Fruit fly (Drosophila melanogaster): ENCODE results near the gene cbt.

cbt gene

DNA sequence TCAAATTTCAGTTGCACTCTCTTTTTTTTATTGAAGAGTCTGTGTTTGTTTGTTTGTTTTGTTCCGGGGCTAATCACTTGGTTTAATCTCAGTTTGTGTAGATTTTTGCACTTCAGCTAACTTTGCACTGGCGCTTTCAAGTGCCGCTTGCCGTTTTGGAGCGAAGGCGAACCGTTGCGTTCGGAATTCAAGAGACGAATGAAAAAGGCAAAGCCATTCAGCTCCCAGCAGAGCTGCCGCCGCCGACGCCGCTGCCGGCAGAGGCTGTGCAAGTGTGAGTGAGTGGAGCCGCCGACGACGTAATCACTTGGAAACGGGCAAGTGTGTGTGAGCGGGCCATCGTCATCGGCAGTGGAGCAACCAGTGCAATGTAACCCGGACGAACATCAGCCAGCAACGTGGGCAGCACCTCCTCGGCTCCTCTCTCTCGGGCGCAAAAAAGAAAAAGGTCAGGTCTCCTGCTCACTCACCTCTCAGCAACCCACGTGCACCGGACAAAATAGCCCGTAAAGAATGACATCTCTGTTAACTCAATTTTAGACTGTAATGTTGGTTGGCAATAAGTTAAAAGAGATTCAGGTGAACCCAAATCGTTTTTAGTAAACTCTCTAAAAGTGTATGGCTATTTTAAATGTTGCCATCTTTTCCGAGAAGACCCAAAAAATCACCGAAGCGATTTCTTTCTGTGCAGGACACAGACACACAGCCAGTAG lies at the start of gene cbt:
TSS of gene cbt (minus strand) at position 206 of the 713 bp plus-strand sequence.
- TF ChIP-seq EcR (GFP tag; optimal IDR thresholded peaks at IDR 0.05) (peak in 1 of 2 experiments; percentile 61), Dll (optimal IDR thresholded peaks at IDR 0.05) (peak; percentile 2), CG8478 (optimal IDR thresholded peaks at IDR 0.05) (no peak)

DNA sequence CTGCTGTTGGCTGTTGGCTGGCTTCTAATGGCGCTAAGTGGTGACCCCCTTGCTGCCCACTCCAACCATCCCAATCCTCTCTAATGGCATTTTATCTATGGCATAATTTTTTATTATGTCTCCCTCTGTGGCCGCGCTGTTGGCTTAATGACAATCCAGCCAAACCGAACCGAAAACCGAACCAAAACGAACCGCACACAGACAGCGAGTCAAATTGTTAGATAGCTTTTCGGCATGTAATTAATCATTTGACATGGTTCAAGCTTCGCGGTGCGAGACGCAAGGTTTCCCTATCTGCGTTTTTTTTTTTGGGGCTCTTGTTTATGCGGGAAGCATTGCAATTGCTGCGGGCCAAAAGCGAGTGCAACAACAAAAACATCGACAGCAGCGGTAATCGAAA lies 48.2 kb upstream of the cbt start:
- no peak for TF ChIP-seq CG8478 (optimal IDR thresholded peaks at IDR 0.05)
- TF ChIP-seq psq (optimal IDR thresholded peaks at IDR 0.05): no peak
- no peak for TF ChIP-seq pan (optimal IDR thresholded peaks at IDR 0.05)
- TF ChIP-seq usp (GFP tag; optimal IDR thresholded peaks at IDR 0.05): no peak
- TF ChIP-seq EcR (GFP tag; optimal IDR thresholded peaks at IDR 0.05): no peak
- TF ChIP-seq Dll (optimal IDR thresholded peaks at IDR 0.05): no peak

DNA sequence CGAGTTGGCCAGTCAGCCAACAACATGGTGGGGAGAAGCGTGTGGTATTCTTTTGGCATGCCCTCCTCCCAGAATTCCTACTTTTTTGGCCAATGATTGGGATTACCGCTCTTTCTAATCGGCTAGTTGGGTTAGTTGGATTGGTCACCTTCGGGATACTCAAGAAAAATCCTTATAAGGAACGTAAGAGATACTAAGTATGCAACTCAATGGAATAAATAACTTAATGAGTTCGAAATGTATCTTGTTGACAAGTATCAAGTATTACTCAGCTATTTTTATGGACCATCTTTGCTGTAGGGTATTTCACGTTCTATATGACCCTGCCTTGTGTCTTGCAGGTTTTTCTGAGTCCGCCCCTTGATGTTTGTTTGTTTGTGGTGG lies 47.4 kb upstream of the cbt start:
- TF ChIP-seq EcR (GFP tag; optimal IDR thresholded peaks at IDR 0.05): no peak
- TF ChIP-seq pan (optimal IDR thresholded peaks at IDR 0.05): no peak
- TF ChIP-seq usp (GFP tag; optimal IDR thresholded peaks at IDR 0.05): no peak
- TF ChIP-seq Dll (optimal IDR thresholded peaks at IDR 0.05): no peak
- no peak for TF ChIP-seq CG8478 (optimal IDR thresholded peaks at IDR 0.05)
- no peak for TF ChIP-seq psq (optimal IDR thresholded peaks at IDR 0.05)

DNA sequence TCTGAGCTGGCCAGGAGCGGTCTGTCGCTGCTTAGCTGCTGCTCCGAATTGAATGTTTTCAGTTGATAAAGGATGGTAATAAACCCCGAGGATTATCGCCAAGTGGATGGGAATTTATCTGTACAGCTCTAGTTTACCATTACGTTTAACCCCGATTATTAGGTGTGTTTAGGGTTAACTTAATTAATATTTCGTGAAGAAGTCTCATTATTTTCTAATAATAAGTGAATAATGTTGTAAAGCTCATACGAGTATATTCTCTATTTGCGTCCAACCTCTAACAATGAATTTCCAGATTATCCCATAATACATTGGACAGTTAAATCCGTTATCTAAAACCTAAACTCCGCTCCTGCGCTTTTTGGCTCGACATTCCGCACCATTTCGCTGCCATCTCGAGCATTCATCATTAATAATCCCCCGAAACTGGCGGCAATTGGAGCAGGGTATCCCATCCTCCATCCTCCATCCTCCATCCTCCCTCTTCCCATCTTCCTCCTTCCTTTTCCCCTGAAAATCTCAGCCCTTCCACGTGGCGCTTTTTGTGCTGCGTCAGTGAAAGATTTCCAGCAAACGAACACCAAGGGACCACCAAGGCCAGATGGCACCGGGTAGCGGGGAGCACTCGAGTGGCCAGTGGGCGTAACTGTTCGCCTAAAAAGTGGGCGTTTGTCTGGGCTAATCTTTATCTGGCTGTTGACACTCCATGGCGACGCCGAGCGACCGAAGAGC lies 46.9 kb upstream of the cbt start:
- no peak for TF ChIP-seq Dll (optimal IDR thresholded peaks at IDR 0.05)
- no peak for TF ChIP-seq psq (optimal IDR thresholded peaks at IDR 0.05)
- no peak for TF ChIP-seq CG8478 (optimal IDR thresholded peaks at IDR 0.05)
- no peak for TF ChIP-seq pan (optimal IDR thresholded peaks at IDR 0.05)
- no peak for TF ChIP-seq EcR (GFP tag; optimal IDR thresholded peaks at IDR 0.05)
- no peak for TF ChIP-seq usp (GFP tag; optimal IDR thresholded peaks at IDR 0.05)

DNA sequence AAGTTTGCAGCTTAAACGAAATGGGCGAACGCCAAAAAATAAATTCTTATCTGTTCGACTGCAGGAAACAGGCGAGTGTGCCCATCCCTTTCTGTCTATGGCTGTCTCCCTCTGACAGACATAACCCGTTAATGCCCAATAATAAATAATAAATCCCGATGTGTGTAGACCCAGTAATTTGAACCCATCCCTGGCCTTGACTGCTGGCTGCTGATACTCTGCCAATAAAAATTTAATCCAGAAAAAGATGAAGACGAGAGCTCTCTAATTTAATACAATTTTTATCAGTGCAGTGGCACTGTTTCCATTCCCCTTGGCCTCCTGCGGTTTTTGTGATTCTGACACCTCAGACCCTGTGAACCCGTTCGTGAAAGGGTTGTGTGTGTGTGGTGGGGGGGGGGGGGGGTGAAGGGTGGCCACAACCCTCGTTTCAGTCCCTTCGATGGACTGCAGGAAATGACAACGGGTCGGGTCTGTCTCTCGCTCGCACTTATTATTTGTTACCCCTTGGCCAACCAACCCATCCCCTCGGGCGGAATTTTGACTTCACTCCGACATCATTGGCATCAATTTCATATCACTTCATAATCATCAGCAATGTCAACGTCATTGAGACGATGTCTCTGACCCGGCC lies 46.2 kb upstream of the cbt start:
- TF ChIP-seq EcR (GFP tag; optimal IDR thresholded peaks at IDR 0.05) (no peak), psq (optimal IDR thresholded peaks at IDR 0.05) (no peak), CG8478 (optimal IDR thresholded peaks at IDR 0.05) (no peak), usp (GFP tag; optimal IDR thresholded peaks at IDR 0.05) (no peak), pan (optimal IDR thresholded peaks at IDR 0.05) (no peak), Dll (optimal IDR thresholded peaks at IDR 0.05) (no peak)

DNA sequence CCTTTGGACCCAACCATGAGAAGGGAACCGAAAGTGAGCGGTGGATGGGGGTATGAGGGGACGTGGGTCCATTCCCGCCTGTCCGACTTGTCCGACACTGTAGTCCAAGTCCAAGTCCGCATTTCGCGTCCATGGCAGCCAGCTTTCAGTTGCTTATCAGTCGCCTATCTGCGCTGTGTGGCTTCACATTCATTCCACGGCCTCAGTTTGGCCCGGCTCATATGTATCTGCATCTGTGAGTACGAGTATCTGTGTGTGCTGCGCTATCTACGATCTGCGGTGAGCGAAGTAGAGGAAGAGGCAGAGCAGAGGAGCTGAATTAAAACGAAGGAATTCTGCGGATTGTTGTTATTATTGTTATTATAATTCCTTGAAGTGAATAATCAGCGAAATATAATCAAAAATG lies 45.0 kb upstream of the cbt start:
- TF ChIP-seq psq (optimal IDR thresholded peaks at IDR 0.05): no peak
- no peak for TF ChIP-seq Dll (optimal IDR thresholded peaks at IDR 0.05)
- no peak for TF ChIP-seq usp (GFP tag; optimal IDR thresholded peaks at IDR 0.05)
- no peak for TF ChIP-seq EcR (GFP tag; optimal IDR thresholded peaks at IDR 0.05)
- no peak for TF ChIP-seq pan (optimal IDR thresholded peaks at IDR 0.05)
- TF ChIP-seq CG8478 (optimal IDR thresholded peaks at IDR 0.05): no peak

DNA sequence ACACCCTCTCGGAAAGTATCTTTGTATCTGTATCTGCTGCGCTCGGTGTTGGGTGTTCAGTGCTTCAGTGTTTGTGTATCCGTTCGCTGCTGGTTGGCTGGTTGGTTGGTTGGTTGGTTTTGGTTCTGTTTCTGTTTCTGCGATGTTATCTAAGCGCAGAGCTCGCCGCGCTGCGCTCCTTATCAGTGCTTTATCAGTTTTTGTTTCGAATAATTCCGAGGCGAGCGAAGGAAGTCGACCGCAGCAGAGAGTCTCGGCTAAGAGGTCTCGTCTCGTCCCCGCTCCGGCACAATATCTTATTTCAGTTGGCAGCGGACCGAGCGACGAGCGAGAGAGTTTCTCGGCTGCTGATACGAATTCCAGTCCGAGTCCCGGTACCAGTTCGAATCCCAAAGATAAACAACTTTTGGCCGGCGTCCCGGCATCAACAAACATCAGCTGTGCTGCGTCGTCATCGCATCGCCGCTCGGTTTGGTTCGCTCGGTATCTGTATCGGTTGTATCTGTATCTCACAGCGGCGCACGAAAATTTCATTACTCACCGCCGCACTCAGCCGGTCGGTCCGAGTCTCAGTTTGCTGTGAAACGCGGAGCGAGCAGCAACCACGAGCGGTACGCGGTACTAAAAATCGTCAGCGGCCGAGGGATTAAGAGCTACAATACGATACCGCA lies 43.8 kb upstream of the cbt start:
- no peak for TF ChIP-seq usp (GFP tag; optimal IDR thresholded peaks at IDR 0.05)
- TF ChIP-seq EcR (GFP tag; optimal IDR thresholded peaks at IDR 0.05): no peak
- no peak for TF ChIP-seq Dll (optimal IDR thresholded peaks at IDR 0.05)
- no peak for TF ChIP-seq CG8478 (optimal IDR thresholded peaks at IDR 0.05)
- TF ChIP-seq psq (optimal IDR thresholded peaks at IDR 0.05): no peak
- no peak for TF ChIP-seq pan (optimal IDR thresholded peaks at IDR 0.05)

DNA sequence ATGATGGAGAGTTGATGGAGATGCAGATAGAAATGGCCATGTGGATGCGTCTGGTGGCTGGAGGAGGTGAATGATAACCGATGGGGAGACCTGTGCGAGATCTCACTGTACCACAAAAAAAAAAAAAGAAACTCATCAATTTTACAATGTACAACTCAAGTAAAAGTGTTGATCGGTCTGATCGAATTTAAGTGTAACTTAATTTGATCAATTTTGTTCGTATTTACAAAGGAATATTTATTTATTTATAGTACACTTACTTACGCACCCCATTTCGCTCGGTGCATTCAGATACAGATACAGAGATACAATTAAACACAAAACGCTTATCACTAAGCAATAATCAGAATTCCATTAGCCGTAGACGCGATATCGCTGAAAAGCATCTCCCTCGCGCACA lies 43.3 kb upstream of the cbt start:
- no peak for TF ChIP-seq EcR (GFP tag; optimal IDR thresholded peaks at IDR 0.05)
- no peak for TF ChIP-seq pan (optimal IDR thresholded peaks at IDR 0.05)
- TF ChIP-seq CG8478 (optimal IDR thresholded peaks at IDR 0.05): no peak
- TF ChIP-seq usp (GFP tag; optimal IDR thresholded peaks at IDR 0.05): no peak
- no peak for TF ChIP-seq psq (optimal IDR thresholded peaks at IDR 0.05)
- no peak for TF ChIP-seq Dll (optimal IDR thresholded peaks at IDR 0.05)

DNA sequence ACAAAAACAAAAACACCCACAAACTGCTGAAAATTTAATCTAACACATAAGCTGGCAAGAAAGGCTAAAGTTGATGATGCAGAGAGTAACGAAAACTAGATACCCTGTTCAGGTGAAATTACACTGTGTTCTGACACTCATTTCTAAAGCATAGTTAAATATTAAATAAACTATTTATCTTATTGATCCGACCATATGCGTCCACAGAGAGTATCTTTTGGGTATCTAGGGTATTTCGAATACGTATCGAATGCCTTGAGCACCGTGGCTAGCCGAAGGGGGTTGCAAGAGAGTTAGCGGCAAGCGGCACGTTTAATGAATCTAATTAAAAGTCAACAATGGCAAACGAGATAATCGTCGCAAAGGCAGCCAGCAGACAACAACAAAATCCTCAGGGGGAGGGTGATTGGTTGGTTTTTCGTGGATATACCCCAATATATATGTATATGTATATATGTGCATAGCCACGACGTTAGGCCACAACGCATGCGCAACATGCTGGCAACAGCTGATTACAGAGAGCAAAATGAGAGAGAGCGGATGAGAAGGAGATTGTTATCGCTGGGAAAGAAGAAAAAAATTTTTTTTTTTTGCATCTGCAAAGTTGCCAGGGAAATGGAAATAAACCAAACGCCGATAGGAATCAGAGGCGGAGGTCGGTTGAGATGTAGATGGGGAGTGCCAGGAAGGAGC lies 42.6 kb upstream of the cbt start:
- TF ChIP-seq usp (GFP tag; optimal IDR thresholded peaks at IDR 0.05) (no peak), Dll (optimal IDR thresholded peaks at IDR 0.05) (no peak), CG8478 (optimal IDR thresholded peaks at IDR 0.05) (no peak), pan (optimal IDR thresholded peaks at IDR 0.05) (no peak), EcR (GFP tag; optimal IDR thresholded peaks at IDR 0.05) (no peak), psq (optimal IDR thresholded peaks at IDR 0.05) (no peak)

DNA sequence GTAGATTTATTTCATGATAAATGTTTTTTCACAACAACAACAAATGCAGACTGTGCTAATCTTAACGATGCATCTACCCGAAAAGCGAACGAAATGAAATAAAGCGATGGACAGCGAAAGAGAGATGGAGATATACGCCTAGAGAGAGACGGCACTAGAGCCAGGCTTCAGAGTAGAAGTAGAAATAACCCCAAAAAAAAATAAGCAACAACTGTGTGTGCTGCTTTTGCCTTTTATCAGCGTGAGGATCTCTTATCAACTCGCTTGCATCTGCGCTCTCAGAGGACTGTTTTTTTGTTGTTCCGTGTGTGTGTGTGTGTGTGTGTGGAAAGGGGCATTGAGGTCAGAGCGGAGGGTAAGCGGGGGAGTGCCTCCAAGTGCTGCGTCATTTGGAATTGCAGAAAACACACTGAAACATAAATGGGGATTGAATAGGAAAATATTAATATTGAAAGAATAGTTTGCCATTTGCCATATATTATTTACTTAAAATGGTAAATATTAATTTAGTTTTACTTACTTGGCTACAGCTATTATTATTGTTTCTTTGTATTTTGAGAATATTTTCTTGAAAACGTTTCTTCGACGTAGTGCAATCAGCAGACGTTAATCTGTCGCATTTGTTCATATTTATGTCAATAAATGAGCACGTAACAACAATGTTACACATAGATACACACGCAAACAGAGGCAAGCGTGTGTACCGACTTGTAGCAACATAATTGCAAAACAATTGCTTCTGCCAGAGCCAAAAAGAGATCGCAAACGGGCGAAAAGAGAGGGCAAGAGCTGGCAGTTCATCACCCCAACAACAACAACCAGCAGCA lies 41.7 kb upstream of the cbt start:
- no peak for TF ChIP-seq Dll (optimal IDR thresholded peaks at IDR 0.05)
- TF ChIP-seq EcR (GFP tag; optimal IDR thresholded peaks at IDR 0.05): no peak
- TF ChIP-seq psq (optimal IDR thresholded peaks at IDR 0.05): no peak
- TF ChIP-seq usp (GFP tag; optimal IDR thresholded peaks at IDR 0.05): no peak
- no peak for TF ChIP-seq CG8478 (optimal IDR thresholded peaks at IDR 0.05)
- no peak for TF ChIP-seq pan (optimal IDR thresholded peaks at IDR 0.05)
